Fruit fly (Drosophila melanogaster): Measurements from ENCODE around the gene CG9426.

CG9426 gene

dm6 chr2L:13219281-13220092 is at the start of gene CG9426, which contains the start of gene mRF1:
Gene CG9426 (minus strand): TSS chr2L:13219923.
Gene mRF1 (plus strand): TSS chr2L:13219979.
- TF ChIP-seq EcR (GFP tag; optimal IDR thresholded peaks at IDR 0.05) (peak; percentile 22), CG14655 (GFP tag; optimal IDR thresholded peaks at IDR 0.05) (no peak), CG32121 (GFP tag; IDR thresholded peaks at IDR 0.05) (no peak)

- TF ChIP-seq CG15710 (tag; optimal IDR thresholded peaks at IDR 0.05) = peak; percentile 46
- peak; percentile 76 for TF ChIP-seq CG8159 (tag; optimal IDR thresholded peaks at IDR 0.05)
- no peak for TF ChIP-seq fd96Ca (GFP tag; IDR thresholded peaks at IDR 0.05)
- TF ChIP-seq rn (GFP tag; IDR thresholded peaks at IDR 0.05) = no peak
- peak; percentile 33 for TF ChIP-seq Pif1B (GFP tag; optimal IDR thresholded peaks at IDR 0.05)
- TF ChIP-seq Pif1A (GFP tag; optimal IDR thresholded peaks at IDR 0.05) = peak; percentile 7
- TF ChIP-seq gl (tag; optimal IDR thresholded peaks at IDR 0.05) = no peak
- TF ChIP-seq CG12605 (GFP tag; IDR thresholded peaks at IDR 0.05) = peak; percentile 21; the same call in 1 of the 2 replicates
- TF ChIP-seq Ets98B (GFP tag; IDR thresholded peaks at IDR 0.05) = no peak
- peak; percentile 74 for TF ChIP-seq EcR (GFP tag; optimal IDR thresholded peaks at IDR 0.05)
- peak; percentile 60 for TF ChIP-seq D1 (tag; optimal IDR thresholded peaks at IDR 0.05)
- peak; percentile 65 for TF ChIP-seq CG9948 (tag; optimal IDR thresholded peaks at IDR 0.05)
- TF ChIP-seq CG17806 (tag; optimal IDR thresholded peaks at IDR 0.05) = peak; percentile 58
- TF ChIP-seq CG4496 (GFP tag; IDR thresholded peaks at IDR 0.05) = peak; percentile 42; the same call in 1 of the 3 replicates
- peak; percentile 12 for TF ChIP-seq CG34367 (tag; optimal IDR thresholded peaks at IDR 0.05)
- peak; percentile 71 for TF ChIP-seq CG14655 (GFP tag; optimal IDR thresholded peaks at IDR 0.05)
- peak; percentile 52 for TF ChIP-seq CG8301 (tag; optimal IDR thresholded peaks at IDR 0.05)
Observed at dm6 chr2L:13268040-13268652, 48.4 kb upstream of the CG9426 start.

dm6 chr2L:13266627-13267026 is 46.9 kb upstream of the CG9426 start:
- TF ChIP-seq EcR (GFP tag; optimal IDR thresholded peaks at IDR 0.05) = peak; percentile 21
- no peak for TF ChIP-seq Snoo (tag; optimal IDR thresholded peaks at IDR 0.05)
- peak; percentile 11 for TF ChIP-seq CG14655 (GFP tag; optimal IDR thresholded peaks at IDR 0.05)
- TF ChIP-seq rn (GFP tag; IDR thresholded peaks at IDR 0.05) = no peak
- no peak for TF ChIP-seq Ets98B (GFP tag; IDR thresholded peaks at IDR 0.05)
- TF ChIP-seq CG13204 (GFP tag; optimal IDR thresholded peaks at IDR 0.05) = peak; percentile 49
- TF ChIP-seq CG34367 (tag; optimal IDR thresholded peaks at IDR 0.05) = no peak
- TF ChIP-seq CG9948 (tag; optimal IDR thresholded peaks at IDR 0.05) = no peak
- no peak for TF ChIP-seq Pif1A (GFP tag; optimal IDR thresholded peaks at IDR 0.05)
- TF ChIP-seq CG4496 (GFP tag; IDR thresholded peaks at IDR 0.05) = 0 out of 3 replicates have a peak, but pooled peaks have one; percentile 7

dm6 chr2L:13265776-13266175 is 46.1 kb upstream of the CG9426 start, which contains the start of gene CG31848:
Gene CG31848 (minus strand): TSS chr2L:13265876.
- TF ChIP-seq CG32121 (GFP tag; IDR thresholded peaks at IDR 0.05) (no peak), gl (tag; optimal IDR thresholded peaks at IDR 0.05) (no peak), CG8301 (tag; optimal IDR thresholded peaks at IDR 0.05) (no peak), Pif1A (GFP tag; optimal IDR thresholded peaks at IDR 0.05) (no peak), CG8159 (tag; optimal IDR thresholded peaks at IDR 0.05) (no peak), CG15710 (tag; optimal IDR thresholded peaks at IDR 0.05) (no peak), Snoo (tag; optimal IDR thresholded peaks at IDR 0.05) (no peak), CG10348 (GFP tag; IDR thresholded peaks at IDR 0.05) (no peak), CG13204 (GFP tag; optimal IDR thresholded peaks at IDR 0.05) (no peak)

dm6 chr2L:13260740-13261139 is 41.0 kb upstream of the CG9426 start, which contains the start of gene CG44085:
Gene CG44085 (plus strand): TSS chr2L:13261008.
- TF ChIP-seq CG9948 (tag; optimal IDR thresholded peaks at IDR 0.05) (no peak), Pif1B (GFP tag; optimal IDR thresholded peaks at IDR 0.05) (no peak), EcR (GFP tag; optimal IDR thresholded peaks at IDR 0.05) (no peak), CG8159 (tag; optimal IDR thresholded peaks at IDR 0.05) (no peak), CG14655 (GFP tag; optimal IDR thresholded peaks at IDR 0.05) (no peak), CG8301 (tag; optimal IDR thresholded peaks at IDR 0.05) (no peak), CG15710 (tag; optimal IDR thresholded peaks at IDR 0.05) (no peak), Pif1A (GFP tag; optimal IDR thresholded peaks at IDR 0.05) (no peak), CG4496 (GFP tag; IDR thresholded peaks at IDR 0.05) (no peak), gl (tag; optimal IDR thresholded peaks at IDR 0.05) (no peak), CG32121 (GFP tag; IDR thresholded peaks at IDR 0.05) (no peak), CG10348 (GFP tag; IDR thresholded peaks at IDR 0.05) (no peak), CG13204 (GFP tag; optimal IDR thresholded peaks at IDR 0.05) (no peak)

- TF ChIP-seq CG12605 (GFP tag; IDR thresholded peaks at IDR 0.05) (no peak), gl (tag; optimal IDR thresholded peaks at IDR 0.05) (no peak), EcR (GFP tag; optimal IDR thresholded peaks at IDR 0.05) (no peak), Ets98B (GFP tag; IDR thresholded peaks at IDR 0.05) (no peak)
Observed at dm6 chr2L:13259643-13260042, 39.9 kb upstream of the CG9426 start, which contains the start of gene CG31730. Gene CG31730 (minus strand): TSS chr2L:13259743.
